Fruit fly (Drosophila melanogaster): ENCODE measurements around the gene Tmtc1.

Tmtc1 gene

dm6 chr2L:2721317-2721716 is 43.8 kb downstream of the Tmtc1 start:
- TF ChIP-seq ttk (optimal IDR thresholded peaks at IDR 0.05), result no peak
- TF ChIP-seq h (optimal IDR thresholded peaks at IDR 0.05), result no peak
- no peak for TF ChIP-seq Sin3A (optimal IDR thresholded peaks at IDR 0.05)
- TF ChIP-seq insv (optimal IDR thresholded peaks at IDR 0.05), result no peak
- no peak for TF ChIP-seq psq (optimal IDR thresholded peaks at IDR 0.05)
- TF ChIP-seq Myc (optimal IDR thresholded peaks at IDR 0.05), result no peak

dm6 chr2L:2723100-2723499 is 45.6 kb downstream of the Tmtc1 start:
- no peak for TF ChIP-seq insv (optimal IDR thresholded peaks at IDR 0.05)
- TF ChIP-seq h (optimal IDR thresholded peaks at IDR 0.05), result no peak
- TF ChIP-seq psq (optimal IDR thresholded peaks at IDR 0.05), result no peak
- TF ChIP-seq Myc (optimal IDR thresholded peaks at IDR 0.05), result no peak
- TF ChIP-seq ttk (optimal IDR thresholded peaks at IDR 0.05), result no peak
- no peak for TF ChIP-seq Sin3A (optimal IDR thresholded peaks at IDR 0.05)

dm6 chr2L:2724459-2724858 is 46.9 kb downstream of the Tmtc1 start:
- no peak for TF ChIP-seq Sin3A (optimal IDR thresholded peaks at IDR 0.05)
- no peak for TF ChIP-seq insv (optimal IDR thresholded peaks at IDR 0.05)
- TF ChIP-seq psq (optimal IDR thresholded peaks at IDR 0.05), result no peak
- TF ChIP-seq Myc (optimal IDR thresholded peaks at IDR 0.05), result no peak
- no peak for TF ChIP-seq h (optimal IDR thresholded peaks at IDR 0.05)
- no peak for TF ChIP-seq ttk (optimal IDR thresholded peaks at IDR 0.05)

dm6 chr2L:2725374-2725773 is 47.8 kb downstream of the Tmtc1 start, which contains the start of gene CG31689:
CG31689 (plus strand) TSS chr2L:2725674.
- TF ChIP-seq Myc (optimal IDR thresholded peaks at IDR 0.05) (no peak), Sin3A (optimal IDR thresholded peaks at IDR 0.05) (no peak), insv (optimal IDR thresholded peaks at IDR 0.05) (no peak), h (optimal IDR thresholded peaks at IDR 0.05) (no peak), ttk (optimal IDR thresholded peaks at IDR 0.05) (no peak), psq (optimal IDR thresholded peaks at IDR 0.05) (no peak)

dm6 chr2L:2727364-2727763 is 49.8 kb downstream of the Tmtc1 start:
- TF ChIP-seq h (optimal IDR thresholded peaks at IDR 0.05) (no peak), insv (optimal IDR thresholded peaks at IDR 0.05) (no peak), psq (optimal IDR thresholded peaks at IDR 0.05) (no peak), ttk (optimal IDR thresholded peaks at IDR 0.05) (no peak), Myc (optimal IDR thresholded peaks at IDR 0.05) (no peak), Sin3A (optimal IDR thresholded peaks at IDR 0.05) (no peak)

dm6 chr2L:2727812-2728211 is 50.3 kb downstream of the Tmtc1 start:
- TF ChIP-seq psq (optimal IDR thresholded peaks at IDR 0.05) (no peak), Myc (optimal IDR thresholded peaks at IDR 0.05) (no peak), Sin3A (optimal IDR thresholded peaks at IDR 0.05) (no peak), h (optimal IDR thresholded peaks at IDR 0.05) (no peak), ttk (optimal IDR thresholded peaks at IDR 0.05) (no peak), insv (optimal IDR thresholded peaks at IDR 0.05) (no peak)

- TF ChIP-seq Myc (optimal IDR thresholded peaks at IDR 0.05) (no peak), h (optimal IDR thresholded peaks at IDR 0.05) (no peak), ttk (optimal IDR thresholded peaks at IDR 0.05) (no peak), insv (optimal IDR thresholded peaks at IDR 0.05) (no peak), psq (optimal IDR thresholded peaks at IDR 0.05) (no peak), Sin3A (optimal IDR thresholded peaks at IDR 0.05) (no peak)
Measured at dm6 chr2L:2728577-2728976, 51.0 kb downstream of the Tmtc1 start.

- TF ChIP-seq insv (optimal IDR thresholded peaks at IDR 0.05) (no peak), h (optimal IDR thresholded peaks at IDR 0.05) (no peak), Sin3A (optimal IDR thresholded peaks at IDR 0.05) (no peak), psq (optimal IDR thresholded peaks at IDR 0.05) (no peak), Myc (optimal IDR thresholded peaks at IDR 0.05) (no peak), ttk (optimal IDR thresholded peaks at IDR 0.05) (no peak)
Measured at dm6 chr2L:2729882-2730281, 52.3 kb downstream of the Tmtc1 start.

- TF ChIP-seq ttk (optimal IDR thresholded peaks at IDR 0.05) (no peak), psq (optimal IDR thresholded peaks at IDR 0.05) (no peak), Sin3A (optimal IDR thresholded peaks at IDR 0.05) (no peak), h (optimal IDR thresholded peaks at IDR 0.05) (no peak), insv (optimal IDR thresholded peaks at IDR 0.05) (no peak), Myc (optimal IDR thresholded peaks at IDR 0.05) (no peak)
Measured at dm6 chr2L:2730756-2731155, 53.2 kb downstream of the Tmtc1 start.

- TF ChIP-seq insv (optimal IDR thresholded peaks at IDR 0.05) (no peak), ttk (optimal IDR thresholded peaks at IDR 0.05) (no peak), psq (optimal IDR thresholded peaks at IDR 0.05) (no peak), h (optimal IDR thresholded peaks at IDR 0.05) (no peak), Sin3A (optimal IDR thresholded peaks at IDR 0.05) (no peak), Myc (optimal IDR thresholded peaks at IDR 0.05) (no peak)
Measured at dm6 chr2L:2731370-2732138, 54.0 kb downstream of the Tmtc1 start.

dm6 chr2L:2732139-2732830 is 54.8 kb downstream of the Tmtc1 start:
- TF ChIP-seq insv (optimal IDR thresholded peaks at IDR 0.05), result no peak
- TF ChIP-seq h (optimal IDR thresholded peaks at IDR 0.05), result no peak
- no peak for TF ChIP-seq Myc (optimal IDR thresholded peaks at IDR 0.05)
- TF ChIP-seq Sin3A (optimal IDR thresholded peaks at IDR 0.05), result no peak
- TF ChIP-seq ttk (optimal IDR thresholded peaks at IDR 0.05), result no peak
- no peak for TF ChIP-seq psq (optimal IDR thresholded peaks at IDR 0.05)

dm6 chr2L:2734215-2734614 is 56.7 kb downstream of the Tmtc1 start:
- TF ChIP-seq Sin3A (optimal IDR thresholded peaks at IDR 0.05) (no peak), Myc (optimal IDR thresholded peaks at IDR 0.05) (no peak), ttk (optimal IDR thresholded peaks at IDR 0.05) (no peak), insv (optimal IDR thresholded peaks at IDR 0.05) (no peak), h (optimal IDR thresholded peaks at IDR 0.05) (no peak), psq (optimal IDR thresholded peaks at IDR 0.05) (no peak)
